Fruit fly (Drosophila melanogaster): ENCODE measurements around the gene HDAC11.

The HDAC11 gene

dm6 chr3R:24810844-24811625 lies 45.0 kb downstream of the HDAC11 start (continued):
- TF ChIP-seq CG10321 (GFP tag; IDR thresholded peaks at IDR 0.05) (peak; percentile 55; the same call in 1 of the 2 replicates), CG11398 (GFP tag; optimal IDR thresholded peaks at IDR 0.05) (peak; percentile 71), CG14441 (GFP tag; IDR thresholded peaks at IDR 0.05) (peak; percentile 91), dysf (GFP tag; IDR thresholded peaks at IDR 0.05) (peak; percentile 93), ems (GFP tag; optimal IDR thresholded peaks at IDR 0.05) (peak; percentile 93), HLH4C (GFP tag; IDR thresholded peaks at IDR 0.05; ENCODE audit: partially characterized antibody) (no peak), CG1647 (GFP tag; optimal IDR thresholded peaks at IDR 0.05) (peak; percentile 89), BEAF-32 (GFP tag; optimal IDR thresholded peaks at IDR 0.05) (no peak), oc (tag; optimal IDR thresholded peaks at IDR 0.05) (peak; percentile 89), Nf-YB (GFP tag; optimal IDR thresholded peaks at IDR 0.05) (peak; percentile 63), bigmax (GFP tag; optimal IDR thresholded peaks at IDR 0.05) (peak; percentile 17), chm (GFP tag; IDR thresholded peaks at IDR 0.05) (peak; percentile 90), CG11085 (GFP tag; IDR thresholded peaks at IDR 0.05) (peak; percentile 63; the same call in 1 of the 2 replicates), Camta (GFP tag; optimal IDR thresholded peaks at IDR 0.05) (peak; percentile 78), dati (GFP tag; IDR thresholded peaks at IDR 0.05) (peak; percentile 65), Abd-B (GFP tag; optimal IDR thresholded peaks at IDR 0.05) (no peak), sens (GFP tag) (peak; percentile 97), CG12219 (GFP tag; optimal IDR thresholded peaks at IDR 0.05) (peak; percentile 92), HHEX (GFP tag; optimal IDR thresholded peaks at IDR 0.05) (peak; percentile 90), nerfin-2 (GFP tag; IDR thresholded peaks at IDR 0.05; ENCODE audit: partially characterized antibody) (no peak), cg (GFP tag; optimal IDR thresholded peaks at IDR 0.05) (no peak), ato (GFP tag; IDR thresholded peaks at IDR 0.05; ENCODE audit: partially characterized antibody) (no peak), CG18764 (GFP tag; optimal IDR thresholded peaks at IDR 0.05) (peak; percentile 72), ttk (GFP tag; IDR thresholded peaks at IDR 0.05) (peak; percentile 77), sna (GFP tag; IDR thresholded peaks at IDR 0.05; ENCODE audit: partially characterized antibody) (no peak), Rfx (GFP tag; IDR thresholded peaks at IDR 0.05) (peak; percentile 95), slbo (GFP tag; IDR thresholded peaks at IDR 0.05) (peak; percentile 94), run (tag; optimal IDR thresholded peaks at IDR 0.05) (peak; percentile 59), CG7357 (GFP tag; IDR thresholded peaks at IDR 0.05) (peak; percentile 79), ap (GFP tag; IDR thresholded peaks at IDR 0.05) (peak; percentile 79), sug (tag; optimal IDR thresholded peaks at IDR 0.05) (peak; percentile 76), crc (GFP tag; optimal IDR thresholded peaks at IDR 0.05) (peak; percentile 62), schlank (tag; optimal IDR thresholded peaks at IDR 0.05) (peak; percentile 91), CG3407 (GFP tag; optimal IDR thresholded peaks at IDR 0.05) (peak; percentile 60), CG17802 (tag; optimal IDR thresholded peaks at IDR 0.05) (peak; percentile 67), yki (optimal IDR thresholded peaks at IDR 0.05) (no peak), pros (GFP tag; optimal IDR thresholded peaks at IDR 0.05) (no peak), YL-1 (GFP tag; optimal IDR thresholded peaks at IDR 0.05) (peak; percentile 35), ewg (GFP tag; optimal IDR thresholded peaks at IDR 0.05) (peak; percentile 73), CG1024 (GFP tag; IDR thresholded peaks at IDR 0.05) (peak; percentile 72), CG9817 (tag; optimal IDR thresholded peaks at IDR 0.05) (peak; percentile 90), CG4854 (GFP tag; optimal IDR thresholded peaks at IDR 0.05) (peak; percentile 76), jing (GFP tag; optimal IDR thresholded peaks at IDR 0.05) (peak; percentile 76), PHDP (tag; optimal IDR thresholded peaks at IDR 0.05) (peak; percentile 92), sens-2 (GFP tag; IDR thresholded peaks at IDR 0.05) (peak; percentile 71; the same call in 1 of the 2 replicates), CG9727 (GFP tag; optimal IDR thresholded peaks at IDR 0.05) (peak; percentile 71), CG16813 (GFP tag; IDR thresholded peaks at IDR 0.05; ENCODE audit: partially characterized antibody) (no peak), CG4730 (GFP tag; IDR thresholded peaks at IDR 0.05) (peak; percentile 85), psq (GFP tag; optimal IDR thresholded peaks at IDR 0.05) (peak; percentile 31)
